Fruit fly (Drosophila melanogaster): ENCODE data around the gene nyo.

DNA sequence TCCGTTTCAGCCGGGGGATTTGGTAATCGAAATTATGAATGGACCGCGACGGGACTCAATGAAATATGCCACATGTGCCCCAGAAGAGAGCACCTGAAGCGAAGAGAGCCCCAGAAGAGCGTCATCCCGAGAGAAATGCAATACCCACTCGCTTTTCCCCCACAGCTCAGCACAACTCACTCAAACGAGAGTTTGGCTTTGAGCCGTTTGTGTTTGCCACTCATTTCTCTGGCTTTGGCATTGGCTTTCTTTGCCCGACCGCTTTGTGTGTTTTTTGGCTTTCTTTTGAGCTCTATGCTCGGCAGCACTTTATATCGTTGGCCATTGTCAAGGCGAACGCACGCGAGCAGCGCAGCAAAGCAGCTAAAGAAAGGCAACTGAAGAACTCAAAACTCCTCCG lies at the start of gene nyo:
- TF ChIP-seq CG7101 (tag; optimal IDR thresholded peaks at IDR 0.05) (no peak), kay (GFP tag; ENCODE audit: borderline replicate concordance) (no peak), CG11617 (GFP tag; optimal IDR thresholded peaks at IDR 0.05) (no peak), CG7045 (GFP tag; optimal IDR thresholded peaks at IDR 0.05) (no peak), Mnt (GFP tag; optimal IDR thresholded peaks at IDR 0.05) (no peak), cnc (optimal IDR thresholded peaks at IDR 0.05) (no peak), toe (GFP tag; optimal IDR thresholded peaks at IDR 0.05) (no peak), Clk (GFP tag; optimal IDR thresholded peaks at IDR 0.05) (no peak), CG33017 (tag; optimal IDR thresholded peaks at IDR 0.05) (no peak), Crg-1 (GFP tag; optimal IDR thresholded peaks at IDR 0.05) (no peak), CG1620 (GFP tag; optimal IDR thresholded peaks at IDR 0.05) (no peak), Hr96 (GFP tag; optimal IDR thresholded peaks at IDR 0.05) (no peak), CG5204 (GFP tag; optimal IDR thresholded peaks at IDR 0.05) (no peak), pad (GFP tag; optimal IDR thresholded peaks at IDR 0.05) (no peak)
